Fruit fly (Drosophila melanogaster) Kc167 (cell line): Measurements from ENCODE around the gene CG4645.

Experiments
- Myc ChIP-seq: fragments of >200 bp; optimal IDR thresholded peaks from 2 replicates; lab custom pipeline; 2017; ENCODE audit warnings: missing external identifiers
- h ChIP-seq: fragments of >200 bp; optimal IDR thresholded peaks from 3 replicates; lab custom pipeline; 2018; ENCODE audit warnings: missing external identifiers

dm6 chrX:12929817-12930216 is 20.1 kb downstream of the CG4645 start:
- TF ChIP-seq Myc: no peak
- TF ChIP-seq h: no peak
